Fruit fly (Drosophila melanogaster) whole organism: Measurements from ENCODE around the gene nAChRalpha5.

Source experiments
- CG8478 ChIP-seq: fragments of >200 bp; optimal IDR thresholded peaks from 2 replicates; lab custom pipeline; 2018; ENCODE audit warnings: inconsistent platforms
- Dll ChIP-seq: fragments of >200 bp; optimal IDR thresholded peaks from 2 replicates; lab custom pipeline; 2017
- EcR ChIP-seq, 2 experiments: fragments of >200 bp; optimal IDR thresholded peaks; 2 replicates each; lab custom pipeline; 2017; ENCODE audit warnings: missing biosample characterization in 2 of 2, missing genetic modification characterization in 2 of 2, missing genetic modification reagents in 2 of 2
- pan ChIP-seq: fragments of >200 bp; optimal IDR thresholded peaks from 2 replicates; lab custom pipeline; 2017
- psq ChIP-seq: fragments of >200 bp; optimal IDR thresholded peaks from 2 replicates; lab custom pipeline; 2017
- usp ChIP-seq: fragments of >200 bp; optimal IDR thresholded peaks from 2 replicates; lab custom pipeline; 2017; ENCODE audit warnings: missing biosample characterization, missing genetic modification characterization, mixed read lengths

DNA sequence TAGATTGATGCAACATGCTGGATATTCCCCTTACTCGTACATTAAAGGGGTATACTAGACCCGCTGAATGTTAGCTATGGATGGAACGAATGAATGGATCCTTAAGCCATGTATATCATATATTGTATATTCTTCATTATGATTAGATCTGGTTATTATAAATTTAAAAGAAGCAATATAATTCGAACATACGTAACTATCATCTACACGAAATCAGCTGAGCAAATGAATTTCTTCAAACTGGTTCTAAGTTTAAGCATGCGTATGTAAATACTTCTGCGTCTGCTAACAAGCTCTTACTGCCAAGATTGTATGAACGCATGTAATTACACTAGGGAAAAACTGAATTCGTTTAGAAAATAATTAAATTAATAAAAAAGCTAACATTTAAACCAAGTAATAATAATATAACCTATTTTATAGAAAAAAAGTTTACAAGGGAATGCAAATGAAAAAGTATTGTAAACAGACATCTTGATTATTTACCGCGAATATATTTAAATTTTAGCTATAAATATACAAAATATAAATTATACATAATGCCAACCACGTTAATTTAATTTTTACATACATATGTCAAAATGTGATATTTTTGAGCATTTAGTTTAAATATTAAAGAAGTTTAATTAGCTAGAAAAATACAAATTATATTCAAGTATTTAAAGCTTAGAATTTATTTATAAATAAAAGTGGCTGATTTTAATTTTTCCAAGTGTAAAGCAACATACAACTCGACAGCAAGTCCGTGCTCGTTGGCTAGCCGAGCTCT, 18.9 kb upstream of the nAChRalpha5 start:
- TF ChIP-seq Dll, result no peak
- TF ChIP-seq EcR (GFP tag; optimal IDR thresholded peaks at IDR 0.05; lab: Kevin White, UChicago), result no peak
- peak; percentile 72 for TF ChIP-seq pan (lab: Kevin White, UChicago)
- no peak for TF ChIP-seq psq (lab: Kevin White, UChicago)
- no peak for TF ChIP-seq usp (GFP tag; lab: Kevin White, UChicago)
- TF ChIP-seq CG8478, result no peak
